Worm (Caenorhabditis elegans): ENCODE results near the gene ZK1058.3.

Gene ZK1058.3

DNA sequence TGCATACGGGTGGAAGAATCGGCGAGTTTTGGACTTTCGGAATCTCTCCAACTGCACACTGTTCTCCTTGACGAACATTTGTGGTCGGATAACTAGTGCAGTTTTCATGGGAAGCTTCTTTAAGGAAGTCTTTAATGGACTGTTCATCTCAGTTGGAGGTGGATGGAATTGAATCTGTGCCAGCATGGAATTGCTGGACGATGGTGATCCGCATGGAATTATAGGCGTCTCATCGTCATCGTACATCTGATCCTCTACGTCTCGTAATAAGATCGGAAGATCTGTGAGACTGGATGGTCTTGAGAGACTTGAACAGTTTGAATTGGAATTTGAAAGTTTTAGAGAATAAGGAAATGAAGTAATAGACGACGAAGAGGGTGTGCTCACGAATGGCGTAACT is 45.7 kb upstream of the ZK1058.3 start:
- peak; percentile 37; the same call in 1 of the 2 replicates for TF ChIP-seq ZK337.2 (GFP tag; IDR thresholded peaks at IDR 0.05)
- peak; percentile 49 for TF ChIP-seq aha-1 (tag)
- TF ChIP-seq D1046.2 (GFP tag; IDR thresholded peaks at IDR 0.05), result no peak
- TF ChIP-seq daf-8 (GFP tag; IDR thresholded peaks at IDR 0.05), result no peak
- no peak for TF ChIP-seq nhr-41 (GFP tag; IDR thresholded peaks at IDR 0.05)
- no peak for TF ChIP-seq Y75B8A.6 (GFP tag; IDR thresholded peaks at IDR 0.05)
- no peak for TF ChIP-seq ztf-11 (tag; optimal IDR thresholded peaks at IDR 0.05)
- TF ChIP-seq ztf-7 (tag; optimal IDR thresholded peaks at IDR 0.05), result no peak
- no peak for TF ChIP-seq ama-1 (optimal IDR thresholded peaks at IDR 0.05)
- peak; percentile 42 for TF ChIP-seq sdz-12 (GFP tag; optimal IDR thresholded peaks at IDR 0.05)

DNA sequence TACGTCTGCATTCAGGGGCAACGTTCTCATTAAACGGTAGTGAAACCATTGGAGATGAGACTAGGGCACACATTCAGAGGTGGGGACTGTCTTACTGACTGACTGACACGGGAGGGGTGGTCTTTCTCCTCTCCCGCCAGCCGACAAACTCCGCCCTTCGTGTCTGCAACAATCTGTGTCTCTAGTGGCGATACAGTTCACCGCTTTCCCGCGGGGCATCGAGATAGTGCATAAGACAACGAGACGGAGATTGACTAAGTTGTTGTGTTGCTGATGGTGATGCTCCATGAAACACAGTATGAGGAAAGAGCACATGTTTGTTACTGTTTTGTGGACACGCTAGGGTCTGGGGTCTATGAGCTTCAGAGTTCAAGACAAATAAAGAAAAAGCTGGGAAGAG is 45.2 kb upstream of the ZK1058.3 start:
- TF ChIP-seq F26F4.8 (GFP tag; conservative IDR thresholded peaks at IDR 0.05) (no peak), hlh-11 (tag; optimal IDR thresholded peaks at IDR 0.05) (peak; percentile 72), Y5F2A.4 (GFP tag; optimal IDR thresholded peaks at IDR 0.05) (no peak), pha-4 (GFP tag; IDR thresholded peaks at IDR 0.05) (peak; percentile 26; the same call in 1 of the 2 replicates), pha-4 (tag; optimal IDR thresholded peaks at IDR 0.05) (no peak), vab-7 (GFP tag; IDR thresholded peaks at IDR 0.05) (0 out of 2 replicates have a peak, but pooled peaks have one; percentile 34), spr-3 (GFP tag; optimal IDR thresholded peaks at IDR 0.05) (peak; percentile 11), nhr-77 (tag; optimal IDR thresholded peaks at IDR 0.05) (peak; percentile 41), daf-16 (GFP tag; optimal IDR thresholded peaks at IDR 0.05) (no peak), daf-16 (tag; optimal IDR thresholded peaks at IDR 0.05) (peak; percentile 71), nhr-48 (tag; optimal IDR thresholded peaks at IDR 0.05) (no peak), mxl-3 (GFP tag; optimal IDR thresholded peaks at IDR 0.05) (peak; percentile 86), dmd-6 (GFP tag; IDR thresholded peaks at IDR 0.05) (peak; percentile 65), sdz-12 (GFP tag; optimal IDR thresholded peaks at IDR 0.05) (no peak), mdl-1 (tag; optimal IDR thresholded peaks at IDR 0.05) (peak in 1 of 2 experiments; percentile 66), nhr-28 (tag; optimal IDR thresholded peaks at IDR 0.05) (peak; percentile 64), hmg-1.1 (GFP tag; IDR thresholded peaks at IDR 0.05) (peak; percentile 42; the same call in 1 of the 2 replicates), pqm-1 (tag; optimal IDR thresholded peaks at IDR 0.05) (no peak), lin-39 (tag; optimal IDR thresholded peaks at IDR 0.05) (no peak), mes-2 (tag; optimal IDR thresholded peaks at IDR 0.05; ENCODE audit: poor library complexity, severe bottlenecking) (peak; percentile 13), lin-13 (GFP tag; optimal IDR thresholded peaks at IDR 0.05) (peak; percentile 25), daf-19 (GFP tag; conservative IDR thresholded peaks at IDR 0.05) (no peak), egl-43 (GFP tag; IDR thresholded peaks at IDR 0.05) (0 out of 2 replicates have a peak, but pooled peaks have one; percentile 40), set-16 (GFP tag; IDR thresholded peaks at IDR 0.05) (peak; percentile 35; the same call in 1 of the 2 replicates), Y75B8A.6 (GFP tag; IDR thresholded peaks at IDR 0.05) (no peak), F37D6.2 (tag; optimal IDR thresholded peaks at IDR 0.05) (no peak), lsy-2 (tag; optimal IDR thresholded peaks at IDR 0.05) (peak; percentile 6 to 44), skn-1 (tag; optimal IDR thresholded peaks at IDR 0.05) (no peak), dve-1 (tag; optimal IDR thresholded peaks at IDR 0.05; ENCODE audit: insufficient read depth) (peak; percentile 34), lim-7 (GFP tag; IDR thresholded peaks at IDR 0.05) (no peak), mep-1 (tag; optimal IDR thresholded peaks at IDR 0.05) (no peak), hlh-30 (tag; optimal IDR thresholded peaks at IDR 0.05; ENCODE audit: insufficient read depth) (peak; percentile 65), hif-1 (tag; optimal IDR thresholded peaks at IDR 0.05) (peak in 1 of 2 experiments; percentile 61), ceh-82 (tag; optimal IDR thresholded peaks at IDR 0.05) (no peak)

Data from whole organism, L4 larva.